Fruit fly (Drosophila melanogaster) whole organism, embryonic: Measurements from ENCODE around the gene Rab39.

Experiments used
- Atf3 ChIP-seq: fragments of 200-800 bp; sonication (Bioruptor generic); optimal IDR thresholded peaks from 3 replicates; lab custom pipeline; 2016; ENCODE audit warnings: missing biosample characterization, missing genetic modification characterization
- Bgb ChIP-seq: fragments of 200-800 bp; sonication (Bioruptor generic); IDR thresholded peaks from 2 replicates; pipeline ENCODE4 v1.3.6; 2022; ENCODE audit warnings: missing biosample characterization, missing genetic modification characterization; ENCODE audit not compliant: partially characterized antibody
- CG10147 ChIP-seq: fragments of 200-800 bp; sonication (Bioruptor generic); optimal IDR thresholded peaks from 2 replicates; lab custom pipeline; 2019; ENCODE audit warnings: missing biosample characterization, mild to moderate bottlenecking, missing genetic modification characterization, moderate library complexity
- CG10366 ChIP-seq: fragments of 200-800 bp; sonication (Bioruptor generic); IDR thresholded peaks from 2 replicates; pipeline ENCODE4 v1.3.6; 2022; ENCODE audit warnings: missing biosample characterization, missing genetic modification characterization
- CG10979 ChIP-seq: fragments of 200-800 bp; sonication (Bioruptor generic); optimal IDR thresholded peaks from 2 replicates; lab custom pipeline; 2018; ENCODE audit warnings: missing biosample characterization, mild to moderate bottlenecking, missing genetic modification characterization, moderate library complexity
- CG11085 ChIP-seq: fragments of 200-800 bp; sonication (Bioruptor generic); IDR thresholded peaks from 2 replicates; pipeline ENCODE4 v1.3.6; 2022; ENCODE audit warnings: missing biosample characterization, missing genetic modification characterization
- CG11398 ChIP-seq: fragments of 200-800 bp; sonication (Bioruptor generic); optimal IDR thresholded peaks from 2 replicates; lab custom pipeline; 2016; ENCODE audit warnings: missing biosample characterization, missing genetic modification characterization
- CG11695 ChIP-seq: fragments of 200-800 bp; sonication (Bioruptor generic); IDR thresholded peaks from 3 replicates; pipeline ENCODE4 v1.3.6; 2022; ENCODE audit warnings: missing biosample characterization, missing genetic modification characterization
- CG12942 ChIP-seq: fragments of 200-800 bp; sonication (Bioruptor generic); optimal IDR thresholded peaks from 3 replicates; lab custom pipeline; 2016; ENCODE audit warnings: missing biosample characterization, missing genetic modification characterization
- CG13775 ChIP-seq: fragments of 200-800 bp; sonication (Bioruptor generic); optimal IDR thresholded peaks from 3 replicates; lab custom pipeline; 2017; ENCODE audit warnings: missing biosample characterization, mild to moderate bottlenecking, missing genetic modification characterization
- CG14441 ChIP-seq: fragments of 200-800 bp; sonication (Bioruptor generic); IDR thresholded peaks from 2 replicates; pipeline ENCODE4 v1.3.6; 2022; ENCODE audit warnings: missing biosample characterization, missing genetic modification characterization
- CG16815 ChIP-seq: fragments of 200-800 bp; sonication (Bioruptor generic); optimal IDR thresholded peaks from 3 replicates; lab custom pipeline; 2017; ENCODE audit warnings: missing biosample characterization, mild to moderate bottlenecking, missing genetic modification characterization
- CG17186 ChIP-seq: fragments of 200-800 bp; sonication (Bioruptor generic); optimal IDR thresholded peaks from 3 replicates; lab custom pipeline; 2017; ENCODE audit warnings: missing biosample characterization, missing genetic modification reagents, missing genetic modification characterization
- CG17802 ChIP-seq: fragments of 200-800 bp; sonication (Bioruptor generic); optimal IDR thresholded peaks from 2 replicates; lab custom pipeline; 2018; ENCODE audit warnings: missing biosample characterization, mild to moderate bottlenecking, missing genetic modification characterization, moderate library complexity
- CG1792 ChIP-seq: fragments of 200-800 bp; sonication (Bioruptor generic); optimal IDR thresholded peaks from 2 replicates; lab custom pipeline; 2016; ENCODE audit warnings: missing biosample characterization, missing genetic modification characterization
- CG2202 ChIP-seq: fragments of 200-800 bp; sonication (Bioruptor generic); optimal IDR thresholded peaks from 2 replicates; lab custom pipeline; 2018; ENCODE audit warnings: missing biosample characterization, mild to moderate bottlenecking, missing genetic modification characterization
- CG34224 ChIP-seq: fragments of 200-800 bp; sonication (Bioruptor generic); IDR thresholded peaks from 3 replicates; pipeline ENCODE4 v1.3.6; 2022; ENCODE audit warnings: missing biosample characterization, missing genetic modification characterization; ENCODE audit not compliant: partially characterized antibody
- CG3847 ChIP-seq: fragments of 200-800 bp; sonication (Bioruptor generic); IDR thresholded peaks from 2 replicates; pipeline ENCODE4 v1.3.6; 2022; ENCODE audit warnings: missing biosample characterization, missing genetic modification characterization
- CG7271 ChIP-seq: fragments of 200-800 bp; sonication (Bioruptor generic); optimal IDR thresholded peaks from 2 replicates; lab custom pipeline; 2018; ENCODE audit warnings: missing biosample characterization, mild to moderate bottlenecking, missing genetic modification characterization, moderate library complexity
- CG8765 ChIP-seq: fragments of 200-800 bp; sonication (Bioruptor generic); IDR thresholded peaks from 2 replicates; pipeline ENCODE4 v1.3.6; 2022; ENCODE audit warnings: missing biosample characterization, missing genetic modification characterization
- CrebB ChIP-seq: fragments of 200-800 bp; sonication (Bioruptor generic); optimal IDR thresholded peaks from 3 replicates; lab custom pipeline; 2018; ENCODE audit warnings: missing biosample characterization, mild to moderate bottlenecking, missing genetic modification characterization
- D19A ChIP-seq: fragments of 200-800 bp; optimal IDR thresholded peaks from 3 replicates; lab custom pipeline; 2019; ENCODE audit warnings: missing biosample characterization, mild to moderate bottlenecking, missing genetic modification characterization, moderate library complexity
- Dll ChIP-seq: fragments of 200-800 bp; sonication (Bioruptor generic); IDR thresholded peaks from 4 replicates; pipeline ENCODE4 v1.3.6; 2022; ENCODE audit warnings: missing biosample characterization, missing genetic modification characterization; ENCODE audit not compliant: partially characterized antibody
- Drgx ChIP-seq: fragments of 200-800 bp; sonication (Bioruptor generic); IDR thresholded peaks from 2 replicates; pipeline ENCODE4 v1.3.6; 2022; ENCODE audit warnings: missing biosample characterization, missing genetic modification characterization
- Ets65A ChIP-seq: fragments of 200-800 bp; sonication (Bioruptor generic); peaks from one replicate; lab custom pipeline; 2016; ENCODE audit warnings: missing biosample characterization, missing genetic modification characterization
- H2.0 ChIP-seq: fragments of 200-800 bp; sonication (Bioruptor generic); IDR thresholded peaks from 2 replicates; pipeline ENCODE4 v1.3.6; 2022; ENCODE audit warnings: missing biosample characterization, missing genetic modification characterization
- Lim3 ChIP-seq: fragments of 200-800 bp; sonication (Bioruptor generic); IDR thresholded peaks from 2 replicates; pipeline ENCODE4 v1.3.6; 2022; ENCODE audit warnings: missing biosample characterization, missing genetic modification characterization
- Neu2 ChIP-seq: fragments of 200-800 bp; sonication (Bioruptor generic); optimal IDR thresholded peaks from 3 replicates; lab custom pipeline; 2016; ENCODE audit warnings: missing biosample characterization, missing genetic modification characterization, borderline replicate concordance
- ara ChIP-seq: fragments of 200-800 bp; sonication (Bioruptor generic); IDR thresholded peaks from 2 replicates; pipeline ENCODE4 v1.3.6; 2022; ENCODE audit warnings: missing biosample characterization, missing genetic modification characterization
- bcd ChIP-seq: fragments of 200-800 bp; sonication (Bioruptor generic); optimal IDR thresholded peaks from 2 replicates; lab custom pipeline; 2017; ENCODE audit warnings: missing biosample characterization, mild to moderate bottlenecking, missing genetic modification characterization
- chm ChIP-seq: fragments of 200-800 bp; sonication (Bioruptor generic); IDR thresholded peaks from 2 replicates; pipeline ENCODE4 v1.3.6; 2022; ENCODE audit warnings: missing biosample characterization, missing genetic modification characterization
- ci ChIP-seq: fragments of 200-800 bp; sonication (Bioruptor generic); IDR thresholded peaks from 3 replicates; pipeline ENCODE4 v1.3.6; 2022; ENCODE audit warnings: missing biosample characterization, missing genetic modification characterization
- corto ChIP-seq: fragments of 200-800 bp; sonication (Bioruptor generic); optimal IDR thresholded peaks from 2 replicates; lab custom pipeline; 2016; ENCODE audit warnings: missing biosample characterization, mild to moderate bottlenecking, missing genetic modification characterization, moderate library complexity
- croc ChIP-seq: fragments of 200-800 bp; sonication (Bioruptor generic); conservative IDR thresholded peaks from 3 replicates; pipeline ENCODE4 v1.3.6; 2022; ENCODE audit warnings: missing biosample characterization, missing genetic modification characterization
- eyg ChIP-seq: fragments of 200-800 bp; sonication (Bioruptor generic); optimal IDR thresholded peaks from 3 replicates; lab custom pipeline; 2016; ENCODE audit warnings: missing biosample characterization, missing genetic modification characterization
- fd96Cb ChIP-seq: fragments of 200-800 bp; sonication (Bioruptor generic); optimal IDR thresholded peaks from 2 replicates; lab custom pipeline; 2018; ENCODE audit warnings: missing biosample characterization, mild to moderate bottlenecking, missing genetic modification characterization, moderate library complexity
- nau ChIP-seq: fragments of 200-800 bp; sonication (Bioruptor generic); optimal IDR thresholded peaks from 3 replicates; lab custom pipeline; 2017; ENCODE audit warnings: missing biosample characterization, mild to moderate bottlenecking, missing genetic modification characterization, missing genetic modification reagents
- phol ChIP-seq: fragments of 200-800 bp; sonication (Bioruptor generic); optimal IDR thresholded peaks from 3 replicates; lab custom pipeline; 2018; ENCODE audit warnings: missing biosample characterization, mild to moderate bottlenecking, missing genetic modification characterization, moderate library complexity
- sc ChIP-seq, 3 experiments: fragments of >200 bp in 2 of 3; fragments of 200-800 bp in 1 of 3; sonication (Bioruptor generic) in 1 of 3; optimal IDR thresholded peaks; 2 replicates in 2 of 3; 3 replicates in 1 of 3; lab custom pipeline; 2017; ENCODE audit warnings: mild to moderate bottlenecking in 1 of 3, missing biosample characterization in 1 of 3, missing genetic modification characterization in 1 of 3, missing genetic modification reagents in 1 of 3
- scrt ChIP-seq: fragments of 200-800 bp; sonication (Bioruptor generic); optimal IDR thresholded peaks from 2 replicates; lab custom pipeline; 2018; ENCODE audit warnings: missing biosample characterization, mild to moderate bottlenecking, missing genetic modification characterization, moderate library complexity
- shn ChIP-seq: fragments of 200-800 bp; sonication (Bioruptor generic); optimal IDR thresholded peaks from 3 replicates; lab custom pipeline; 2016; ENCODE audit warnings: missing biosample characterization, missing genetic modification characterization
- sim ChIP-seq: fragments of 200-800 bp; sonication (Bioruptor generic); IDR thresholded peaks from 2 replicates; pipeline ENCODE4 v1.3.6; 2022; ENCODE audit warnings: missing biosample characterization, missing genetic modification characterization
- sna ChIP-seq: fragments of 200-800 bp; sonication (Bioruptor generic); IDR thresholded peaks from 2 replicates; pipeline ENCODE4 v1.3.6; 2022; ENCODE audit warnings: missing biosample characterization, missing genetic modification characterization; ENCODE audit not compliant: partially characterized antibody
- sob ChIP-seq: fragments of 200-800 bp; sonication (Bioruptor generic); IDR thresholded peaks from 2 replicates; pipeline ENCODE4 v1.3.6; 2022; ENCODE audit warnings: missing biosample characterization, missing genetic modification characterization
- stwl ChIP-seq: fragments of 200-800 bp; sonication (Bioruptor generic); optimal IDR thresholded peaks from 3 replicates; lab custom pipeline; 2018; ENCODE audit warnings: missing biosample characterization, mild to moderate bottlenecking, missing genetic modification characterization, moderate library complexity
- vfl ChIP-seq: fragments of 200-800 bp; sonication (Bioruptor generic); optimal IDR thresholded peaks from 2 replicates; lab custom pipeline; 2016; ENCODE audit warnings: missing biosample characterization, missing genetic modification characterization
- vvl ChIP-seq: fragments of 200-800 bp; sonication (Bioruptor generic); IDR thresholded peaks from 2 replicates; pipeline ENCODE4 v1.3.6; 2022; ENCODE audit warnings: missing biosample characterization, missing genetic modification characterization

Rab39 gene

dm6 chrX:7728251-7729164, 6.2 kb upstream of the Rab39 start, which contains the start of the genes NELF-B and CG12155 (continued):
- TF ChIP-seq ara (GFP tag; lab: Robert Waterston, UW) (peak; percentile 21; the same call in 1 of the 2 replicates), CG16815 (GFP tag; lab: Kevin White, UChicago) (peak; percentile 31), phol (peak; percentile 65), CG13775 (GFP tag; lab: Kevin White, UChicago) (peak; percentile 78), CG10147 (GFP tag; lab: Kevin White, UChicago) (peak; percentile 19), sna (GFP tag; lab: Robert Waterston, UW) (0 out of 2 replicates have a peak, but pooled peaks have one; percentile 21), CG17802 (tag; lab: Kevin White, UChicago) (peak; percentile 9), CG2202 (no peak), CrebB (tag; lab: Kevin White, UChicago) (no peak), Ets65A (GFP tag; lab: Kevin White, UChicago) (peak; percentile 31), sc (optimal IDR thresholded peaks at IDR 0.05; lab: Kevin White, UChicago) (no peak), sc (GFP tag; optimal IDR thresholded peaks at IDR 0.05; lab: Kevin White, UChicago) (no peak), Drgx (no peak), CG1792 (no peak), CG11085 (GFP tag; lab: Robert Waterston, UW) (no peak), CG8765 (GFP tag; lab: Robert Waterston, UW) (peak; percentile 26; the same call in 1 of the 2 replicates), CG7271 (no peak), CG17186 (GFP tag; lab: Kevin White, UChicago) (peak; percentile 43), corto (GFP tag; lab: Kevin White, UChicago) (no peak), Atf3 (no peak), scrt (GFP tag; lab: Kevin White, UChicago) (no peak), nau (no peak), stwl (peak; percentile 1), CG10366 (no peak; the same call in 1 of the 2 replicates), ci (GFP tag; lab: Robert Waterston, UW) (0 out of 3 replicates have a peak, but pooled peaks have one; percentile 8), chm (GFP tag; lab: Robert Waterston, UW) (no peak), D19A (tag; lab: Kevin White, UChicago) (no peak), eyg (GFP tag; lab: Kevin White, UChicago) (no peak), bcd (peak; percentile 63), vvl (GFP tag; lab: Robert Waterston, UW) (peak; percentile 36; the same call in 1 of the 2 replicates), CG11398 (no peak), sob (GFP tag; lab: Robert Waterston, UW) (no peak), CG10979 (tag; lab: Kevin White, UChicago) (peak; percentile 23), vfl (GFP tag; lab: Kevin White, UChicago) (peak; percentile 0), croc (GFP tag; lab: Robert Waterston, UW) (no peak), CG11695 (GFP tag; lab: Robert Waterston, UW) (no peak), H2.0 (GFP tag; lab: Robert Waterston, UW) (no peak), CG34224 (GFP tag; lab: Robert Waterston, UW) (0 out of 3 replicates have a peak, but pooled peaks have one; percentile 37), Neu2 (GFP tag; lab: Kevin White, UChicago) (no peak), Bgb (GFP tag; lab: Robert Waterston, UW) (peak; percentile 40; the same call in 1 of the 2 replicates), fd96Cb (tag; lab: Kevin White, UChicago) (peak; percentile 19), CG3847 (GFP tag; lab: Robert Waterston, UW) (0 out of 2 replicates have a peak, but pooled peaks have one; percentile 18), CG14441 (GFP tag; lab: Robert Waterston, UW) (no peak; the same call in 1 of the 2 replicates), Dll (peak; percentile 70; the same call in 3 of the 4 replicates), sim (GFP tag; lab: Robert Waterston, UW) (no peak), shn (peak; percentile 29), CG12942 (GFP tag; lab: Kevin White, UChicago) (peak; percentile 32), Lim3 (GFP tag; lab: Robert Waterston, UW) (no peak)
